Worm (Caenorhabditis elegans) whole organism, young adult: ENCODE data around the gene K08D12.4.

Experiments
- Y53G8AR.9 ChIP-seq: fragments of 200-800 bp; sonication (Bioruptor generic); conservative IDR thresholded peaks from 2 replicates; pipeline ENCODE4 v1.3.6; 2022; ENCODE audit warnings: missing genetic modification reagents, missing genetic modification characterization, missing compliant biosample characterization
- Y79H2A.3 ChIP-seq: fragments of 200-800 bp; sonication (Bioruptor generic); conservative IDR thresholded peaks from 2 replicates; pipeline ENCODE4 v1.3.6; 2022; ENCODE audit warnings: missing genetic modification reagents, missing genetic modification characterization, missing compliant biosample characterization
- hlh-26 ChIP-seq: fragments of 200-800 bp; sonication (Bioruptor generic); conservative IDR thresholded peaks from 2 replicates; pipeline ENCODE4 v1.3.6; 2022; ENCODE audit warnings: missing genetic modification reagents, missing genetic modification characterization, missing compliant biosample characterization
- snpc-4 ChIP-seq, 5 experiments: fragments of 150-350 bp in 1 of 5; sonication (generic microtip) in 4 of 5; optimal IDR thresholded peaks; 2 replicates each; lab custom pipeline; 2014 to 2018; ENCODE audit warnings: missing genetic modification characterization in 5 of 5, missing biosample characterization in 3 of 5, antibody characterized with exemption in 2 of 5, mild to moderate bottlenecking in 2 of 5, missing compliant biosample characterization in 2 of 5, missing genotype in 2 of 5, moderate library complexity in 2 of 5, missing genetic modification reagents in 1 of 5
- zfh-2 ChIP-seq: fragments of 200-800 bp; sonication (Bioruptor generic); conservative IDR thresholded peaks from 2 replicates; pipeline ENCODE4 v1.3.6; 2022; ENCODE audit warnings: missing genetic modification reagents, missing genetic modification characterization, missing compliant biosample characterization

K08D12.4 gene

DNA sequence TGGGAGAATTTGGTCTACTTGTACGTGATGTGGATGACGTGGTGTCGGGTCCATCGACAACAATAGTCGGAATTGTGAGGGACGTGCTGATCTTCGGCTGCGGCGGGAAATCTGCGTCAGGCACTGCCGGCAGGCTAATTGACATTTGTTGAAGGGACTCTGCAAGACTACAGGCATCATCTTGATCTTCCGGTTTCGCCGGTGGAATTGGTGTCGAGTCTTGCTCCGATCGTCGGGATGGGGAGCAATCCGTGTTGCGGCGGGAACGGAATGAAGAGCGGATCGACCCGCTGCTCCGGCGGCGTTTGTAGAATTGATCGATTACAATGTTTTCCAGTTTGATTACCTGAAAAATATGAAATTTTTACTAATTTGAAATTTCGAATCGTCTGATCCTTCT, 45.4 kb downstream of the K08D12.4 start:
- TF ChIP-seq Y79H2A.3 (GFP tag; lab: Robert Waterston, UW) = no peak
- peak; percentile 71 for TF ChIP-seq zfh-2 (GFP tag; lab: Robert Waterston, UW)

DNA sequence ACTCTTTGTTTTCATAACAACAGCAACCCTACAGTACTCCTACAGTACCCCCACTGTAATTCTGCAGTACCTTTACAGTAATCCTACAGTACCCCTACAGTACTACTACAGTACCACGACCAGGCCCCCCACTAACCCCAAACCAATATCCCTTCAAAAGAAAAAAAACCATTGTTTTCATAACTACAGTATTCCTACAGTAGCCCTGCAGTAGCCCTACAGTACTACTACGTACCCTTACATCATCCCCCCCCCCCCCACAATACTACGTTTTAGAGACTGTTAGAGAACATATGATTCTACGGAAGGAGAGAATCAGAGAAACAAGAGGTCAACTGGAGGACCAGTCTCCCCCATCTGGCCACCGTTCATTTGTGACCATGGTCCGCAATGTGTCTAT, 46.4 kb downstream of the K08D12.4 start, which contains the start of gene Y41D4A.3:
TSS of gene Y41D4A.3 (plus strand) at position 301 of the 400 bp plus-strand sequence.
- TF ChIP-seq snpc-4 (GFP tag; optimal IDR thresholded peaks at IDR 0.05; lab: Kevin White, UChicago) = no peak
- TF ChIP-seq snpc-4 (tag; optimal IDR thresholded peaks at IDR 0.05; lab: Kevin White, UChicago) = no peak
- TF ChIP-seq Y53G8AR.9 (GFP tag; lab: Robert Waterston, UW) = no peak
- TF ChIP-seq hlh-26 (GFP tag; lab: Robert Waterston, UW) = no peak
